Worm (Caenorhabditis elegans) whole organism, young adult: Measurements from ENCODE around the gene npr-13.
A peak's percentile ranks its signal among the peaks of the same experiment; 100 is the strongest.

Source experiments
- F39B2.1 ChIP-seq: fragments of 200-800 bp; sonication (Bioruptor generic); IDR thresholded peaks from 2 replicates; pipeline ENCODE4 v1.3.6; 2022; ENCODE audit warnings: missing genetic modification reagents, missing genetic modification characterization, missing compliant biosample characterization
- ceh-40 ChIP-seq: fragments of 200-800 bp; sonication (Bioruptor generic); IDR thresholded peaks from 2 replicates; pipeline ENCODE4 v1.3.6; 2022; ENCODE audit warnings: missing genetic modification characterization, missing compliant biosample characterization
- unc-62 ChIP-seq: fragments of 150-350 bp; optimal IDR thresholded peaks from 2 replicates; lab custom pipeline; 2014; ENCODE audit warnings: missing biosample characterization, missing genetic modification reagents, missing genetic modification characterization

DNA sequence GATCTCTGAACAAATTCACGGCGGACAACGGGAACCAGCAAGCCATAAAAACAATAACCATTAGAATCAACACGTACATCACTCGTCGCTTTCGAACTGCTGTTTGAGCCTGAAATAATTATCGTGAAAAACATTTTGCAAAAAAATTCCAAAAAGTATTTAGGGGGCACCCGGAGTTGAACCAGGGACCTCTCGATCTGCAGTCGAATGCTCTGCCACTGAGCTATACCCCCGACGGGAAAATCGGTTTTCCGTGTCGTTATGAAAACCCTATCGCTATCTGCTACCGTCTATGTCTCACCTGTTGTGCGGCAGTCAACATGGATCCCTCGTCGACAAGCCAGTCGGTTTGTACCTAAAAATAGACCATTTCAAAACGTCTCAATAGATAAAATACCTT, 2.8 kb downstream of the npr-13 start:
- 0 out of 2 replicates have a peak, but pooled peaks have one; percentile 46 for TF ChIP-seq F39B2.1 (GFP tag; lab: Robert Waterston, UW)
- TF ChIP-seq unc-62 (GFP tag; lab: Kevin White, UChicago) = no peak
- TF ChIP-seq ceh-40 = no peak
